Worm (Caenorhabditis elegans): ENCODE measurements around the gene M163.7.

Gene M163.7

ce11 chrX:14505578-14506353 lies 41.2 kb downstream of the M163.7 start (continued):
- no peak for TF ChIP-seq ceh-44 (GFP tag; IDR thresholded peaks at IDR 0.05)
- TF ChIP-seq T20F7.1 (GFP tag; optimal IDR thresholded peaks at IDR 0.05): no peak
- TF ChIP-seq nhr-102 (tag; optimal IDR thresholded peaks at IDR 0.05): peak; percentile 52
- TF ChIP-seq zip-11 (GFP tag; IDR thresholded peaks at IDR 0.05): no peak
- TF ChIP-seq daf-16 (GFP tag; optimal IDR thresholded peaks at IDR 0.05): no peak
- peak; percentile 82 for TF ChIP-seq daf-16 (tag; optimal IDR thresholded peaks at IDR 0.05)
- no peak for TF ChIP-seq skn-1 (tag; optimal IDR thresholded peaks at IDR 0.05)
- TF ChIP-seq dmd-6 (GFP tag; IDR thresholded peaks at IDR 0.05): peak; percentile 88
- TF ChIP-seq lin-13 (GFP tag; optimal IDR thresholded peaks at IDR 0.05): no peak
- no peak for TF ChIP-seq zfp-2 (tag; optimal IDR thresholded peaks at IDR 0.05)
- no peak for TF ChIP-seq spr-3 (GFP tag; optimal IDR thresholded peaks at IDR 0.05)
- TF ChIP-seq dve-1 (tag; optimal IDR thresholded peaks at IDR 0.05; ENCODE audit: insufficient read depth): peak; percentile 82
- TF ChIP-seq zip-2 (tag; optimal IDR thresholded peaks at IDR 0.05): no peak
- TF ChIP-seq hif-1 (tag; optimal IDR thresholded peaks at IDR 0.05): peak in 1 of 2 experiments; percentile 72
- no peak for TF ChIP-seq nhr-25 (tag; optimal IDR thresholded peaks at IDR 0.05; ENCODE audit: borderline replicate concordance, insufficient read depth)
- TF ChIP-seq mxl-2 (GFP tag; conservative IDR thresholded peaks at IDR 0.05): 0 out of 2 replicates have a peak, but pooled peaks have one; percentile 23
- no peak for TF ChIP-seq madf-5 (GFP tag; IDR thresholded peaks at IDR 0.05)
- TF ChIP-seq ceh-28 (tag; optimal IDR thresholded peaks at IDR 0.05): no peak
- no peak for TF ChIP-seq lir-3 (tag; optimal IDR thresholded peaks at IDR 0.05)
- TF ChIP-seq nhr-6 (tag; optimal IDR thresholded peaks at IDR 0.05): no peak
- 0 out of 2 replicates have a peak, but pooled peaks have one; percentile 26 for TF ChIP-seq ceh-20 (GFP tag; IDR thresholded peaks at IDR 0.05)
- TF ChIP-seq rbr-2 (tag; optimal IDR thresholded peaks at IDR 0.05): peak; percentile 13
- TF ChIP-seq lin-1 (GFP tag; IDR thresholded peaks at IDR 0.05): peak; percentile 65
- TF ChIP-seq mep-1 (tag; optimal IDR thresholded peaks at IDR 0.05): peak; percentile 55
- TF ChIP-seq nhr-77 (tag; optimal IDR thresholded peaks at IDR 0.05): peak; percentile 78
- TF ChIP-seq nhr-111 (GFP tag; optimal IDR thresholded peaks at IDR 0.05): no peak
- no peak for TF ChIP-seq lin-29 (GFP tag; IDR thresholded peaks at IDR 0.05)
- TF ChIP-seq unc-39 (tag; optimal IDR thresholded peaks at IDR 0.05): no peak
- TF ChIP-seq Y75B8A.6 (GFP tag; IDR thresholded peaks at IDR 0.05): no peak
- TF ChIP-seq F37D6.2 (tag; optimal IDR thresholded peaks at IDR 0.05): no peak
- no peak for TF ChIP-seq Y5F2A.4 (GFP tag; optimal IDR thresholded peaks at IDR 0.05)
- TF ChIP-seq fkh-10 (GFP tag; optimal IDR thresholded peaks at IDR 0.05): no peak
- peak; percentile 4 for TF ChIP-seq snpc-4 (tag; optimal IDR thresholded peaks at IDR 0.05)
- no peak for TF ChIP-seq madf-9 (GFP tag; conservative IDR thresholded peaks at IDR 0.05)
- TF ChIP-seq nhr-76 (tag; optimal IDR thresholded peaks at IDR 0.05): no peak
- no peak for TF ChIP-seq ama-1 (optimal IDR thresholded peaks at IDR 0.05)
- TF ChIP-seq D1046.2 (GFP tag; IDR thresholded peaks at IDR 0.05): no peak
- TF ChIP-seq aha-1 (tag): peak; percentile 92
- TF ChIP-seq pqm-1 (tag; optimal IDR thresholded peaks at IDR 0.05): peak; percentile 41
- TF ChIP-seq snpc-1.2 (GFP tag; IDR thresholded peaks at IDR 0.05): no peak
- no peak for TF ChIP-seq zfp-3 (GFP tag; conservative IDR thresholded peaks at IDR 0.05)
- TF ChIP-seq zag-1 (tag; optimal IDR thresholded peaks at IDR 0.05): no peak
- TF ChIP-seq ces-1 (GFP tag; optimal IDR thresholded peaks at IDR 0.05): no peak
- 0 out of 2 replicates have a peak, but pooled peaks have one; percentile 45 for TF ChIP-seq lim-7 (GFP tag; IDR thresholded peaks at IDR 0.05)
- TF ChIP-seq unc-62 (GFP tag; optimal IDR thresholded peaks at IDR 0.05 in 1 of 2): no peak
- TF ChIP-seq unc-62 (tag; optimal IDR thresholded peaks at IDR 0.05): no peak
- TF ChIP-seq Y48G9A.11 (GFP tag; IDR thresholded peaks at IDR 0.05): no peak
- no peak for TF ChIP-seq jun-1 (tag; optimal IDR thresholded peaks at IDR 0.05)
- TF ChIP-seq duxl-1 (tag; optimal IDR thresholded peaks at IDR 0.05; ENCODE audit: poor library complexity): no peak
- no peak for TF ChIP-seq egl-27 (tag; optimal IDR thresholded peaks at IDR 0.05)
- peak; percentile 83 for TF ChIP-seq tra-1 (GFP tag; IDR thresholded peaks at IDR 0.05)

Data from whole organism, L4 larva.